Fruit fly (Drosophila melanogaster) whole organism, embryonic: ENCODE results near the gene CG33124.

Experiments used
- BtbVII ChIP-seq: fragments of 200-800 bp; sonication (Bioruptor generic); optimal IDR thresholded peaks from 3 replicates; lab custom pipeline; 2017; ENCODE audit warnings: missing biosample characterization, mild to moderate bottlenecking, missing genetic modification characterization
- C15 ChIP-seq: fragments of 200-800 bp; sonication (Bioruptor generic); IDR thresholded peaks from 3 replicates; pipeline ENCODE4 v1.3.6; 2022; ENCODE audit warnings: missing biosample characterization, missing genetic modification characterization
- CG10979 ChIP-seq: fragments of 200-800 bp; sonication (Bioruptor generic); optimal IDR thresholded peaks from 2 replicates; lab custom pipeline; 2018; ENCODE audit warnings: missing biosample characterization, mild to moderate bottlenecking, missing genetic modification characterization, moderate library complexity
- CG11247 ChIP-seq: fragments of 200-800 bp; sonication (Bioruptor generic); IDR thresholded peaks from 2 replicates; pipeline ENCODE4 v1.3.6; 2022; ENCODE audit warnings: missing biosample characterization, missing genetic modification characterization
- CG11398 ChIP-seq: fragments of 200-800 bp; sonication (Bioruptor generic); optimal IDR thresholded peaks from 2 replicates; lab custom pipeline; 2016; ENCODE audit warnings: missing biosample characterization, missing genetic modification characterization
- CG11504 ChIP-seq: fragments of 200-800 bp; sonication (Bioruptor generic); optimal IDR thresholded peaks from 3 replicates; lab custom pipeline; 2019; ENCODE audit warnings: missing biosample characterization, mild to moderate bottlenecking, missing genetic modification characterization, moderate library complexity
- CG12299 ChIP-seq: fragments of 200-800 bp; sonication (Bioruptor generic); optimal IDR thresholded peaks from 2 replicates; lab custom pipeline; 2018; ENCODE audit warnings: missing biosample characterization, mild to moderate bottlenecking, missing genetic modification characterization
- CG15696 ChIP-seq: fragments of 200-800 bp; sonication (Bioruptor generic); optimal IDR thresholded peaks from 2 replicates; lab custom pipeline; 2019; ENCODE audit warnings: missing biosample characterization, mild to moderate bottlenecking, missing genetic modification characterization, moderate library complexity
- CG1647 ChIP-seq: fragments of 200-800 bp; sonication (Bioruptor generic); optimal IDR thresholded peaks from 3 replicates; lab custom pipeline; 2016; ENCODE audit warnings: missing biosample characterization, missing genetic modification characterization
- CG17186 ChIP-seq: fragments of 200-800 bp; sonication (Bioruptor generic); optimal IDR thresholded peaks from 3 replicates; lab custom pipeline; 2017; ENCODE audit warnings: missing biosample characterization, missing genetic modification reagents, missing genetic modification characterization
- CG31441 ChIP-seq: fragments of 200-800 bp; sonication (Bioruptor generic); IDR thresholded peaks from 2 replicates; pipeline ENCODE4 v1.3.6; 2022; ENCODE audit warnings: missing biosample characterization, missing genetic modification characterization
- CG3163 ChIP-seq: fragments of 200-800 bp; sonication (Bioruptor generic); optimal IDR thresholded peaks from 3 replicates; lab custom pipeline; 2016; ENCODE audit warnings: missing biosample characterization, missing genetic modification characterization
- CG33557 ChIP-seq: fragments of 200-800 bp; sonication (Bioruptor generic); optimal IDR thresholded peaks from 2 replicates; lab custom pipeline; 2019; ENCODE audit warnings: missing biosample characterization, mild to moderate bottlenecking, missing genetic modification characterization, moderate library complexity
- CG5953 ChIP-seq: fragments of 200-800 bp; sonication (Bioruptor generic); IDR thresholded peaks from 2 replicates; pipeline ENCODE4 v1.3.6; 2022; ENCODE audit warnings: missing biosample characterization, missing genetic modification characterization
- CG7786 ChIP-seq: fragments of 200-800 bp; sonication (Bioruptor generic); optimal IDR thresholded peaks from 2 replicates; lab custom pipeline; 2016; ENCODE audit warnings: missing biosample characterization, missing genetic modification characterization
- CG8089 ChIP-seq: fragments of 200-800 bp; sonication (Bioruptor generic); optimal IDR thresholded peaks from 3 replicates; lab custom pipeline; 2016; ENCODE audit warnings: missing biosample characterization, missing genetic modification characterization
- CG8281 ChIP-seq: fragments of 200-800 bp; sonication (Bioruptor generic); optimal IDR thresholded peaks from 2 replicates; lab custom pipeline; 2018; ENCODE audit warnings: missing biosample characterization, mild to moderate bottlenecking, missing genetic modification characterization, moderate library complexity
- CG9727 ChIP-seq: fragments of 200-800 bp; sonication (Bioruptor generic); optimal IDR thresholded peaks from 3 replicates; lab custom pipeline; 2017; ENCODE audit warnings: missing biosample characterization, mild to moderate bottlenecking, missing genetic modification characterization
- CG9932 ChIP-seq: fragments of 200-800 bp; sonication (Bioruptor generic); IDR thresholded peaks from 2 replicates; pipeline ENCODE4 v1.3.6; 2022; ENCODE audit warnings: missing biosample characterization, missing genetic modification characterization
- Deaf1 ChIP-seq: fragments of 200-800 bp; optimal IDR thresholded peaks from 3 replicates; lab custom pipeline; 2019; ENCODE audit warnings: missing biosample characterization, mild to moderate bottlenecking, missing genetic modification characterization, moderate library complexity
- Doc3 ChIP-seq: fragments of 200-800 bp; sonication (Bioruptor generic); IDR thresholded peaks from 3 replicates; pipeline ENCODE4 v1.3.6; 2022; ENCODE audit warnings: missing biosample characterization, missing genetic modification characterization; ENCODE audit not compliant: partially characterized antibody
- Drgx ChIP-seq: fragments of 200-800 bp; sonication (Bioruptor generic); IDR thresholded peaks from 2 replicates; pipeline ENCODE4 v1.3.6; 2022; ENCODE audit warnings: missing biosample characterization, missing genetic modification characterization
- H2.0 ChIP-seq: fragments of 200-800 bp; sonication (Bioruptor generic); IDR thresholded peaks from 2 replicates; pipeline ENCODE4 v1.3.6; 2022; ENCODE audit warnings: missing biosample characterization, missing genetic modification characterization
- HmgD ChIP-seq: fragments of 200-800 bp; sonication (Bioruptor generic); optimal IDR thresholded peaks from 3 replicates; lab custom pipeline; 2016; ENCODE audit warnings: missing biosample characterization, missing genetic modification characterization
- Hmx ChIP-seq: fragments of 200-800 bp; sonication (Bioruptor generic); optimal IDR thresholded peaks from 2 replicates; lab custom pipeline; 2016; ENCODE audit warnings: missing biosample characterization, missing genetic modification characterization
- Hr3 ChIP-seq: fragments of 200-800 bp; sonication (Bioruptor generic); optimal IDR thresholded peaks from 3 replicates; lab custom pipeline; 2016; ENCODE audit warnings: missing biosample characterization, missing genetic modification characterization
- Hr39 ChIP-seq: fragments of >200 bp; optimal IDR thresholded peaks from 2 replicates; lab custom pipeline; 2017
- Kr ChIP-seq: fragments of 200-800 bp; sonication (Bioruptor generic); optimal IDR thresholded peaks from 2 replicates; lab custom pipeline; 2017; ENCODE audit warnings: missing biosample characterization, mild to moderate bottlenecking, missing genetic modification characterization
- Mrtf ChIP-seq: fragments of 200-800 bp; sonication (Bioruptor generic); IDR thresholded peaks from 3 replicates; pipeline ENCODE4 v1.3.6; 2022; ENCODE audit warnings: missing biosample characterization, missing genetic modification characterization
- Nf-YA ChIP-seq: fragments of 200-800 bp; sonication (Bioruptor generic); IDR thresholded peaks from 2 replicates; pipeline ENCODE4 v1.3.6; 2022; ENCODE audit warnings: missing biosample characterization, missing genetic modification characterization
- Oli ChIP-seq: fragments of 200-800 bp; sonication (Bioruptor generic); optimal IDR thresholded peaks from 2 replicates; lab custom pipeline; 2018; ENCODE audit warnings: missing biosample characterization, mild to moderate bottlenecking, missing genetic modification characterization, moderate library complexity
- Scr ChIP-seq: fragments of 200-800 bp; sonication (Bioruptor generic); IDR thresholded peaks from 2 replicates; pipeline ENCODE4 v1.3.6; 2022; ENCODE audit warnings: missing biosample characterization, missing genetic modification characterization; ENCODE audit not compliant: partially characterized antibody
- ase ChIP-seq: fragments of 200-800 bp; sonication (Bioruptor generic); IDR thresholded peaks from 3 replicates; pipeline ENCODE4 v1.3.6; 2022; ENCODE audit warnings: missing biosample characterization, missing genetic modification characterization
- az2 ChIP-seq: fragments of 200-800 bp; sonication (Bioruptor generic); optimal IDR thresholded peaks from 3 replicates; lab custom pipeline; 2016; ENCODE audit warnings: missing biosample characterization, missing genetic modification characterization
- bowl ChIP-seq: fragments of 200-800 bp; sonication (Bioruptor generic); IDR thresholded peaks from 2 replicates; pipeline ENCODE4 v1.3.6; 2022; ENCODE audit warnings: missing biosample characterization, missing genetic modification characterization
- bsh ChIP-seq, 2 experiments: fragments of 200-800 bp; sonication (Bioruptor generic); optimal IDR thresholded peaks; 2 replicates each; lab custom pipeline; 2017 to 2018; ENCODE audit warnings: mild to moderate bottlenecking in 2 of 2, missing biosample characterization in 2 of 2, missing genetic modification characterization in 2 of 2, moderate library complexity in 1 of 2
- cg ChIP-seq: fragments of 200-800 bp; sonication (Bioruptor generic); optimal IDR thresholded peaks from 3 replicates; lab custom pipeline; 2019; ENCODE audit warnings: missing biosample characterization, mild to moderate bottlenecking, missing genetic modification characterization, moderate library complexity
- chn ChIP-seq: fragments of 200-800 bp; sonication (Bioruptor generic); optimal IDR thresholded peaks from 2 replicates; lab custom pipeline; 2016; ENCODE audit warnings: missing biosample characterization, missing genetic modification characterization
- corto ChIP-seq: fragments of 200-800 bp; sonication (Bioruptor generic); optimal IDR thresholded peaks from 2 replicates; lab custom pipeline; 2016; ENCODE audit warnings: missing biosample characterization, mild to moderate bottlenecking, missing genetic modification characterization, moderate library complexity
- ftz-f1 ChIP-seq: fragments of 200-800 bp; sonication (Bioruptor generic); optimal IDR thresholded peaks from 2 replicates; lab custom pipeline; 2016; ENCODE audit warnings: missing biosample characterization, missing genetic modification characterization
- gcm2 ChIP-seq: fragments of 200-800 bp; sonication (Bioruptor generic); optimal IDR thresholded peaks from 2 replicates; lab custom pipeline; 2016; ENCODE audit warnings: missing biosample characterization, missing genetic modification characterization
- grn ChIP-seq: fragments of 200-800 bp; sonication (Bioruptor generic); optimal IDR thresholded peaks from 3 replicates; lab custom pipeline; 2017; ENCODE audit warnings: missing biosample characterization, missing genetic modification characterization
- hb ChIP-seq: fragments of 200-800 bp; sonication (Bioruptor generic); IDR thresholded peaks from 3 replicates; pipeline ENCODE4 v1.3.6; 2022; ENCODE audit warnings: missing biosample characterization, missing genetic modification characterization; ENCODE audit not compliant: partially characterized antibody
- hbn ChIP-seq: fragments of 200-800 bp; sonication (Bioruptor generic); IDR thresholded peaks from 2 replicates; pipeline ENCODE4 v1.3.6; 2022; ENCODE audit warnings: missing biosample characterization, missing genetic modification characterization; ENCODE audit not compliant: partially characterized antibody
- hth ChIP-seq: fragments of >200 bp; optimal IDR thresholded peaks from 2 replicates; lab custom pipeline; 2017; ENCODE audit warnings: inconsistent platforms
- insv ChIP-seq, 2 experiments: fragments of 200-800 bp; sonication (Bioruptor generic); optimal IDR thresholded peaks; 3 replicates each; lab custom pipeline; 2016 to 2018; ENCODE audit warnings: missing biosample characterization in 2 of 2, missing genetic modification characterization in 2 of 2
- nau ChIP-seq: fragments of 200-800 bp; sonication (Bioruptor generic); optimal IDR thresholded peaks from 3 replicates; lab custom pipeline; 2017; ENCODE audit warnings: missing biosample characterization, mild to moderate bottlenecking, missing genetic modification characterization, missing genetic modification reagents
- nerfin-2 ChIP-seq: fragments of 200-800 bp; sonication (Bioruptor generic); IDR thresholded peaks from 2 replicates; pipeline ENCODE4 v1.3.6; 2022; ENCODE audit warnings: missing biosample characterization, missing genetic modification characterization; ENCODE audit not compliant: partially characterized antibody
- p53 ChIP-seq: fragments of 200-800 bp; sonication (Bioruptor generic); optimal IDR thresholded peaks from 2 replicates; lab custom pipeline; 2016; ENCODE audit warnings: missing biosample characterization, missing genetic modification characterization
- psq ChIP-seq: fragments of 200-800 bp; sonication (Bioruptor generic); optimal IDR thresholded peaks from 2 replicates; lab custom pipeline; 2017; ENCODE audit warnings: missing biosample characterization, missing genetic modification characterization
- twi ChIP-seq: fragments of 200-800 bp; optimal IDR thresholded peaks from 2 replicates; lab custom pipeline; 2019; ENCODE audit warnings: missing biosample characterization, mild to moderate bottlenecking, missing genetic modification characterization, moderate library complexity
- wdn ChIP-seq: fragments of 200-800 bp; sonication (Bioruptor generic); IDR thresholded peaks from 2 replicates; pipeline ENCODE4 v1.3.6; 2022; ENCODE audit warnings: missing biosample characterization, missing genetic modification characterization

The CG33124 gene

DNA sequence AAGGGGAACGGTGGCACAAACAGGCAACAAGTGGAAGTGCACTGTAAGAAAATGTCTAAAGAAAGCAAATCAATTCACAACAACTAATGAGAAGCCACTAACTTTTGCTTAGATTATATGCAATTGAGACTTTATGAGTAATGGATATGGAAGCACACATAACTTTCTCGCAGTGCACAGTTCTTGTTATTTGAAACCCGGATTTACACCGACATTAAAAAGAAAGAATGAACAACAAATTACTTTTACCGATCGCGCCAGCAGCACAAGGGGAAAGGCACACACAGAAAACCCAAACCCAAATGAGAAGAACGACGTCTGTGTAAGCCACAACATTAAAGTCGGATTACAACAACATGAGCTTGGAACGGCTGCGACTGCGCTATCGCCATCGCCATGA is 19.8 kb downstream of the CG33124 start (continued):
- TF ChIP-seq CG12299 (tag; lab: Kevin White, UChicago) (no peak), wdn (GFP tag; lab: Robert Waterston, UW) (no peak), CG3163 (peak; percentile 4), Scr (no peak), BtbVII (GFP tag; lab: Kevin White, UChicago) (no peak), CG17186 (GFP tag; lab: Kevin White, UChicago) (peak; percentile 13), Mrtf (GFP tag; lab: Robert Waterston, UW) (no peak), Kr (no peak), CG11504 (tag; lab: Kevin White, UChicago) (peak; percentile 56), Doc3 (GFP tag; lab: Robert Waterston, UW) (no peak), insv (GFP tag; optimal IDR thresholded peaks at IDR 0.05; lab: Kevin White, UChicago) (no peak), gcm2 (GFP tag; lab: Kevin White, UChicago) (no peak), grn (no peak), ftz-f1 (GFP tag; lab: Kevin White, UChicago) (no peak), hth (lab: Kevin White, UChicago) (no peak), Deaf1 (tag; lab: Kevin White, UChicago) (no peak), CG15696 (tag; lab: Kevin White, UChicago) (peak; percentile 68), p53 (GFP tag; lab: Kevin White, UChicago) (no peak), CG7786 (peak; percentile 20), CG8281 (tag; lab: Kevin White, UChicago) (peak; percentile 13), hb (GFP tag; lab: Robert Waterston, UW) (no peak), az2 (GFP tag; lab: Kevin White, UChicago) (peak; percentile 78), CG9932 (no peak), CG11247 (GFP tag; lab: Robert Waterston, UW) (no peak), chn (GFP tag; lab: Kevin White, UChicago) (peak; percentile 79), corto (no peak), psq (GFP tag; lab: Kevin White, UChicago) (no peak), Oli (tag; lab: Kevin White, UChicago) (peak; percentile 65), Nf-YA (0 out of 2 replicates have a peak, but pooled peaks have one; percentile 58), HmgD (GFP tag; lab: Kevin White, UChicago) (no peak), Hmx (GFP tag; lab: Kevin White, UChicago) (no peak), Hr3 (GFP tag; lab: Kevin White, UChicago) (peak; percentile 56), CG5953 (GFP tag; lab: Robert Waterston, UW) (no peak), nau (GFP tag; lab: Kevin White, UChicago) (no peak), Hr39 (lab: Kevin White, UChicago) (no peak), CG9727 (GFP tag; lab: Kevin White, UChicago) (peak; percentile 76), nerfin-2 (GFP tag; lab: Robert Waterston, UW) (no peak), hbn (no peak), CG10979 (tag; lab: Kevin White, UChicago) (peak; percentile 91), cg (GFP tag; lab: Kevin White, UChicago) (no peak), ase (GFP tag; lab: Robert Waterston, UW) (0 out of 3 replicates have a peak, but pooled peaks have one; percentile 25), C15 (GFP tag; lab: Robert Waterston, UW) (no peak), CG8089 (GFP tag; lab: Kevin White, UChicago) (peak; percentile 75), CG1647 (GFP tag; lab: Kevin White, UChicago) (no peak), CG33557 (GFP tag; lab: Kevin White, UChicago) (peak; percentile 86), Drgx (GFP tag; lab: Robert Waterston, UW) (peak; percentile 19; the same call in 1 of the 2 replicates), bowl (no peak), CG31441 (GFP tag; lab: Robert Waterston, UW) (peak; percentile 67), CG11398 (GFP tag; lab: Kevin White, UChicago) (peak; percentile 47), twi (tag; lab: Kevin White, UChicago) (peak; percentile 70), H2.0 (GFP tag; lab: Robert Waterston, UW) (peak; percentile 44; the same call in 1 of the 2 replicates), bsh (GFP tag; optimal IDR thresholded peaks at IDR 0.05; lab: Kevin White, UChicago) (peak in 1 of 2 experiments; percentile 94)
